Fruit fly (Drosophila melanogaster) whole organism, embryonic: ENCODE data around the gene Myo31DF.

Experiments used
- CG10209 ChIP-seq: fragments of 200-800 bp; sonication (Bioruptor generic); optimal IDR thresholded peaks from 3 replicates; lab custom pipeline; 2017; ENCODE audit warnings: missing biosample characterization, mild to moderate bottlenecking, missing genetic modification characterization, missing genetic modification reagents
- CG11723 ChIP-seq: fragments of 200-800 bp; sonication (Bioruptor generic); optimal IDR thresholded peaks from 2 replicates; lab custom pipeline; 2017; ENCODE audit warnings: missing biosample characterization, mild to moderate bottlenecking, missing genetic modification characterization
- CG12942 ChIP-seq: fragments of 200-800 bp; sonication (Bioruptor generic); optimal IDR thresholded peaks from 3 replicates; lab custom pipeline; 2016; ENCODE audit warnings: missing biosample characterization, missing genetic modification characterization
- CG13424 ChIP-seq: fragments of 200-800 bp; sonication (Bioruptor generic); optimal IDR thresholded peaks from 2 replicates; lab custom pipeline; 2019; ENCODE audit warnings: missing biosample characterization, mild to moderate bottlenecking, missing genetic modification characterization, moderate library complexity
- CG14014 ChIP-seq: fragments of 200-800 bp; sonication (Bioruptor generic); IDR thresholded peaks from 2 replicates; pipeline ENCODE4 v1.3.6; 2022; ENCODE audit warnings: missing biosample characterization, missing genetic modification characterization
- CG15479 ChIP-seq: fragments of 200-800 bp; sonication (Bioruptor generic); optimal IDR thresholded peaks from 3 replicates; lab custom pipeline; 2019; ENCODE audit warnings: missing biosample characterization, mild to moderate bottlenecking, missing genetic modification characterization, moderate library complexity
- CG18011 ChIP-seq: fragments of 200-800 bp; sonication (Bioruptor generic); optimal IDR thresholded peaks from 2 replicates; lab custom pipeline; 2017; ENCODE audit warnings: missing biosample characterization, missing genetic modification characterization, mild to moderate bottlenecking, moderate library complexity, missing genotype
- CG2116 ChIP-seq: fragments of 200-800 bp; sonication (Bioruptor generic); optimal IDR thresholded peaks from 3 replicates; lab custom pipeline; 2018; ENCODE audit warnings: missing biosample characterization, mild to moderate bottlenecking, missing genetic modification characterization
- CG2129 ChIP-seq: fragments of 200-800 bp; sonication (Bioruptor generic); IDR thresholded peaks from 2 replicates; pipeline ENCODE4 v1.3.6; 2022; ENCODE audit warnings: missing biosample characterization, missing genetic modification characterization; ENCODE audit not compliant: partially characterized antibody
- CG2202 ChIP-seq: fragments of 200-800 bp; sonication (Bioruptor generic); optimal IDR thresholded peaks from 2 replicates; lab custom pipeline; 2018; ENCODE audit warnings: missing biosample characterization, mild to moderate bottlenecking, missing genetic modification characterization
- CG3838 ChIP-seq: fragments of 200-800 bp; sonication (Bioruptor generic); optimal IDR thresholded peaks from 3 replicates; lab custom pipeline; 2016; ENCODE audit warnings: missing biosample characterization, missing genetic modification characterization
- CG4328 ChIP-seq: fragments of 200-800 bp; sonication (Bioruptor generic); optimal IDR thresholded peaks from 3 replicates; lab custom pipeline; 2017; ENCODE audit warnings: missing biosample characterization, missing genetic modification reagents, missing genetic modification characterization
- CG6854 ChIP-seq: fragments of 200-800 bp; sonication (Bioruptor generic); optimal IDR thresholded peaks from 3 replicates; lab custom pipeline; 2017; ENCODE audit warnings: missing biosample characterization, mild to moderate bottlenecking, missing genetic modification characterization
- CG8290 ChIP-seq, 3 experiments: fragments of 200-800 bp; sonication (Bioruptor generic); optimal IDR thresholded peaks; 2 replicates each; lab custom pipeline; 2016 to 2019; ENCODE audit warnings: missing biosample characterization in 3 of 3, missing genetic modification characterization in 3 of 3, mild to moderate bottlenecking in 2 of 3, moderate library complexity in 1 of 3
- CG8359 ChIP-seq: fragments of 200-800 bp; sonication (Bioruptor generic); optimal IDR thresholded peaks from 2 replicates; lab custom pipeline; 2017; ENCODE audit warnings: missing biosample characterization, mild to moderate bottlenecking, missing genetic modification characterization, borderline replicate concordance
- CG8765 ChIP-seq: fragments of 200-800 bp; sonication (Bioruptor generic); IDR thresholded peaks from 2 replicates; pipeline ENCODE4 v1.3.6; 2022; ENCODE audit warnings: missing biosample characterization, missing genetic modification characterization
- CG9932 ChIP-seq: fragments of 200-800 bp; sonication (Bioruptor generic); IDR thresholded peaks from 2 replicates; pipeline ENCODE4 v1.3.6; 2022; ENCODE audit warnings: missing biosample characterization, missing genetic modification characterization
- ERR ChIP-seq: fragments of 200-800 bp; sonication (Bioruptor generic); optimal IDR thresholded peaks from 2 replicates; lab custom pipeline; 2016; ENCODE audit warnings: missing biosample characterization, missing genetic modification characterization
- Elba2 ChIP-seq: fragments of 200-800 bp; sonication (Bioruptor generic); optimal IDR thresholded peaks from 3 replicates; lab custom pipeline; 2016; ENCODE audit warnings: missing biosample characterization, missing genetic modification characterization
- GATAe ChIP-seq: fragments of 200-800 bp; sonication (Bioruptor generic); conservative IDR thresholded peaks from 2 replicates; pipeline ENCODE4 v1.3.6; 2022; ENCODE audit warnings: missing biosample characterization, missing genetic modification characterization
- HLH3B ChIP-seq: fragments of 200-800 bp; sonication (Bioruptor generic); IDR thresholded peaks from 2 replicates; pipeline ENCODE4 v1.3.6; 2022; ENCODE audit warnings: missing biosample characterization, missing genetic modification characterization
- HmgD ChIP-seq: fragments of 200-800 bp; sonication (Bioruptor generic); optimal IDR thresholded peaks from 3 replicates; lab custom pipeline; 2016; ENCODE audit warnings: missing biosample characterization, missing genetic modification characterization
- Hr78 ChIP-seq, 2 experiments: fragments of 200-800 bp in 1 of 2; fragments of >200 bp in 1 of 2; sonication (Bioruptor generic) in 1 of 2; optimal IDR thresholded peaks; 2 replicates each; lab custom pipeline; 2017 to 2019; ENCODE audit warnings: missing biosample characterization in 2 of 2, missing genetic modification characterization in 2 of 2, mild to moderate bottlenecking in 1 of 2, moderate library complexity in 1 of 2
- Jarid2 ChIP-seq: fragments of 200-800 bp; sonication (Bioruptor generic); optimal IDR thresholded peaks from 3 replicates; lab custom pipeline; 2017; ENCODE audit warnings: mild to moderate bottlenecking, missing biosample characterization, missing genetic modification reagents, missing genetic modification characterization
- Mes4 ChIP-seq: fragments of 200-800 bp; sonication (Bioruptor generic); optimal IDR thresholded peaks from 2 replicates; lab custom pipeline; 2016; ENCODE audit warnings: missing biosample characterization, missing genetic modification characterization
- NC2β ChIP-seq: fragments of 200-800 bp; sonication (Bioruptor generic); optimal IDR thresholded peaks from 2 replicates; lab custom pipeline; 2016; ENCODE audit warnings: missing biosample characterization, missing genetic modification characterization
- Nf-YB ChIP-seq: fragments of 200-800 bp; sonication (Bioruptor generic); optimal IDR thresholded peaks from 3 replicates; lab custom pipeline; 2019; ENCODE audit warnings: missing biosample characterization, mild to moderate bottlenecking, missing genetic modification characterization, moderate library complexity
- Nf-YC ChIP-seq: fragments of 200-800 bp; optimal IDR thresholded peaks from 3 replicates; lab custom pipeline; 2019; ENCODE audit warnings: missing biosample characterization, mild to moderate bottlenecking, missing genetic modification characterization, moderate library complexity
- Scr ChIP-seq: fragments of 200-800 bp; sonication (Bioruptor generic); IDR thresholded peaks from 2 replicates; pipeline ENCODE4 v1.3.6; 2022; ENCODE audit warnings: missing biosample characterization, missing genetic modification characterization; ENCODE audit not compliant: partially characterized antibody
- Sox102F ChIP-seq: fragments of 200-800 bp; sonication (Bioruptor generic); optimal IDR thresholded peaks from 2 replicates; lab custom pipeline; 2018; ENCODE audit warnings: missing biosample characterization, mild to moderate bottlenecking, missing genetic modification characterization, moderate library complexity
- br ChIP-seq: fragments of >200 bp; optimal IDR thresholded peaks from 2 replicates; lab custom pipeline; 2017
- ci ChIP-seq: fragments of 200-800 bp; sonication (Bioruptor generic); IDR thresholded peaks from 3 replicates; pipeline ENCODE4 v1.3.6; 2022; ENCODE audit warnings: missing biosample characterization, missing genetic modification characterization
- croc ChIP-seq: fragments of 200-800 bp; sonication (Bioruptor generic); conservative IDR thresholded peaks from 3 replicates; pipeline ENCODE4 v1.3.6; 2022; ENCODE audit warnings: missing biosample characterization, missing genetic modification characterization
- crol ChIP-seq: fragments of 200-800 bp; sonication (Bioruptor generic); IDR thresholded peaks from 2 replicates; pipeline ENCODE4 v1.3.6; 2022; ENCODE audit warnings: missing biosample characterization, missing genetic modification characterization
- ewg ChIP-seq: fragments of 200-800 bp; sonication (Bioruptor generic); optimal IDR thresholded peaks from 3 replicates; lab custom pipeline; 2017; ENCODE audit warnings: mild to moderate bottlenecking, missing biosample characterization, missing genetic modification reagents, missing genetic modification characterization
- fd64A ChIP-seq: fragments of 200-800 bp; sonication (Bioruptor generic); optimal IDR thresholded peaks from 3 replicates; lab custom pipeline; 2018; ENCODE audit warnings: missing biosample characterization, mild to moderate bottlenecking, missing genetic modification characterization
- fd96Cb ChIP-seq: fragments of 200-800 bp; sonication (Bioruptor generic); optimal IDR thresholded peaks from 2 replicates; lab custom pipeline; 2018; ENCODE audit warnings: missing biosample characterization, mild to moderate bottlenecking, missing genetic modification characterization, moderate library complexity
- hb ChIP-seq: fragments of 200-800 bp; sonication (Bioruptor generic); IDR thresholded peaks from 3 replicates; pipeline ENCODE4 v1.3.6; 2022; ENCODE audit warnings: missing biosample characterization, missing genetic modification characterization; ENCODE audit not compliant: partially characterized antibody
- hth ChIP-seq: fragments of >200 bp; optimal IDR thresholded peaks from 2 replicates; lab custom pipeline; 2017; ENCODE audit warnings: inconsistent platforms
- jigr1 ChIP-seq: fragments of 200-800 bp; sonication (Bioruptor generic); IDR thresholded peaks from 3 replicates; pipeline ENCODE4 v1.3.6; 2022; ENCODE audit warnings: missing biosample characterization, missing genetic modification characterization
- kni ChIP-seq: fragments of 200-800 bp; sonication (Bioruptor generic); optimal IDR thresholded peaks from 3 replicates; lab custom pipeline; 2017; ENCODE audit warnings: mild to moderate bottlenecking, missing biosample characterization, missing genetic modification reagents, missing genetic modification characterization
- lab ChIP-seq: fragments of 200-800 bp; sonication (Bioruptor generic); optimal IDR thresholded peaks from 3 replicates; lab custom pipeline; 2017; ENCODE audit warnings: missing biosample characterization, missing genetic modification characterization, mild to moderate bottlenecking, moderate library complexity, missing genetic modification reagents
- lilli ChIP-seq: fragments of 200-800 bp; sonication (Bioruptor generic); optimal IDR thresholded peaks from 3 replicates; lab custom pipeline; 2016; ENCODE audit warnings: missing biosample characterization, missing genetic modification characterization
- lmd ChIP-seq: fragments of 200-800 bp; sonication (Bioruptor generic); IDR thresholded peaks from 2 replicates; pipeline ENCODE4 v1.3.6; 2022; ENCODE audit warnings: missing biosample characterization, missing genetic modification characterization
- onecut ChIP-seq: fragments of 200-800 bp; sonication (Bioruptor generic); IDR thresholded peaks from 2 replicates; pipeline ENCODE4 v1.3.6; 2022; ENCODE audit warnings: missing biosample characterization, missing genetic modification characterization
- schlank ChIP-seq: fragments of 200-800 bp; sonication (Bioruptor generic); optimal IDR thresholded peaks from 2 replicates; lab custom pipeline; 2018; ENCODE audit warnings: missing biosample characterization, mild to moderate bottlenecking, missing genetic modification characterization
- sr ChIP-seq: fragments of 200-800 bp; sonication (Bioruptor generic); IDR thresholded peaks from 3 replicates; pipeline ENCODE4 v1.3.6; 2022; ENCODE audit warnings: missing biosample characterization, missing genetic modification characterization
- sug ChIP-seq: fragments of 200-800 bp; optimal IDR thresholded peaks from 2 replicates; lab custom pipeline; 2019; ENCODE audit warnings: missing biosample characterization, mild to moderate bottlenecking, missing genetic modification characterization, moderate library complexity
- tna ChIP-seq: fragments of 200-800 bp; sonication (Bioruptor generic); IDR thresholded peaks from 2 replicates; pipeline ENCODE4 v1.3.6; 2022; ENCODE audit warnings: missing biosample characterization, missing genetic modification characterization; ENCODE audit not compliant: partially characterized antibody
- z ChIP-seq: fragments of 200-800 bp; sonication (Bioruptor generic); IDR thresholded peaks from 3 replicates; pipeline ENCODE4 v1.3.6; 2022; ENCODE audit warnings: missing biosample characterization, missing genetic modification characterization

Gene Myo31DF

DNA sequence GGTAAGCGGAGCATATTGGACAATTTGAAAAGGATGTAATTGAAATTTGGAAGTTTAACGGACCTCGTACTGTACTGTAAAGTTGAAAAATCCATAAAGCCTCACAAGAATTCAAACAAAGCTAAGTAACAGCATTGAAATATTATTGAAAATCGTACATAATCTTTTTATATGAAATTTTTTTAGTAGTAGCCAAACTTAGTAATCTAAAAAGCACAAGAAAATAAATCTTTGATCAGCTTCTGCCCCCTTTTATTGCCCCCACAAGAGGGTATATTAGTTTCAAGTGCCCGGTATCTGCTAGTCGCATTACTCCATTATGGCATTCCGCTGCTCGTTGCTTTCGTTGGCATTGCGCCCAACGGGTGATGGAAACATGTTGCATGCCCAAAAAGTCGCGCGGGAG, 39.7 kb downstream of the Myo31DF start (continued):
- TF ChIP-seq CG2129 (GFP tag; lab: Robert Waterston, UW) (no peak), HmgD (GFP tag; lab: Kevin White, UChicago) (no peak), onecut (GFP tag; lab: Robert Waterston, UW) (0 out of 2 replicates have a peak, but pooled peaks have one; percentile 15), CG2202 (tag; lab: Kevin White, UChicago) (peak; percentile 17), CG3838 (GFP tag; lab: Kevin White, UChicago) (no peak), CG13424 (tag; lab: Kevin White, UChicago) (peak; percentile 48), lilli (GFP tag; lab: Kevin White, UChicago) (peak; percentile 35), ci (GFP tag; lab: Robert Waterston, UW) (no peak), Jarid2 (GFP tag; lab: Kevin White, UChicago) (peak; percentile 43), fd96Cb (tag; lab: Kevin White, UChicago) (peak; percentile 74), CG9932 (no peak), Nf-YB (GFP tag; lab: Kevin White, UChicago) (peak; percentile 32), ewg (GFP tag; lab: Kevin White, UChicago) (peak; percentile 55), Sox102F (GFP tag; lab: Kevin White, UChicago) (peak; percentile 66), CG8765 (GFP tag; lab: Robert Waterston, UW) (no peak; the same call in 1 of the 2 replicates), CG15479 (GFP tag; lab: Kevin White, UChicago) (no peak), tna (no peak), br (lab: Kevin White, UChicago) (no peak), CG6854 (GFP tag; lab: Kevin White, UChicago) (no peak), CG8359 (GFP tag; lab: Kevin White, UChicago) (peak; percentile 27), hb (GFP tag; lab: Robert Waterston, UW) (no peak), CG10209 (GFP tag; lab: Kevin White, UChicago) (peak; percentile 17), CG4328 (GFP tag; lab: Kevin White, UChicago) (no peak), GATAe (GFP tag; lab: Robert Waterston, UW) (no peak), croc (GFP tag; lab: Robert Waterston, UW) (peak; percentile 69), NC2β (GFP tag; lab: Kevin White, UChicago) (peak; percentile 6), crol (GFP tag; lab: Robert Waterston, UW) (no peak), z (GFP tag; lab: Robert Waterston, UW) (no peak), Elba2 (GFP tag; lab: Kevin White, UChicago) (no peak), lmd (peak; percentile 80), jigr1 (GFP tag; lab: Robert Waterston, UW) (0 out of 3 replicates have a peak, but pooled peaks have one; percentile 46), Hr78 (GFP tag; optimal IDR thresholded peaks at IDR 0.05; lab: Kevin White, UChicago) (peak in 1 of 2 experiments; percentile 38), CG12942 (GFP tag; lab: Kevin White, UChicago) (no peak), schlank (no peak), CG2116 (peak; percentile 21), sug (tag; lab: Kevin White, UChicago) (no peak), CG18011 (GFP tag; lab: Kevin White, UChicago) (no peak), HLH3B (GFP tag; lab: Robert Waterston, UW) (0 out of 2 replicates have a peak, but pooled peaks have one; percentile 15), CG11723 (GFP tag; lab: Kevin White, UChicago) (peak; percentile 58), CG14014 (GFP tag; lab: Robert Waterston, UW) (no peak), lab (GFP tag; lab: Kevin White, UChicago) (peak; percentile 48), hth (lab: Kevin White, UChicago) (no peak), sr (GFP tag; lab: Robert Waterston, UW) (no peak), CG8290 (GFP tag; optimal IDR thresholded peaks at IDR 0.05; lab: Kevin White, UChicago) (no peak), CG8290 (tag; optimal IDR thresholded peaks at IDR 0.05; lab: Kevin White, UChicago) (no peak), Nf-YC (tag; lab: Kevin White, UChicago) (no peak), fd64A (GFP tag; lab: Kevin White, UChicago) (no peak), ERR (no peak), Scr (GFP tag; lab: Robert Waterston, UW) (no peak), kni (GFP tag; lab: Kevin White, UChicago) (no peak), Mes4 (peak; percentile 28)
